Worm (Caenorhabditis elegans) whole organism, young adult: ENCODE results near the gene gtap-2.

Source experiments
- B0261.1 ChIP-seq: sonication (generic microtip); optimal IDR thresholded peaks from 2 replicates; lab custom pipeline; 2016; ENCODE audit warnings: mild to moderate bottlenecking, missing genetic modification characterization, moderate library complexity, missing compliant biosample characterization
- B0336.3 ChIP-seq: fragments of 200-800 bp; sonication (Bioruptor generic); IDR thresholded peaks from 2 replicates; pipeline ENCODE4 v1.3.6; 2022; ENCODE audit warnings: missing genetic modification characterization, missing compliant biosample characterization
- D2030.7 ChIP-seq: fragments of 200-800 bp; sonication (Bioruptor generic); IDR thresholded peaks from 2 replicates; pipeline ENCODE4 v1.3.6; 2022; ENCODE audit warnings: missing genetic modification reagents, missing genetic modification characterization, missing compliant biosample characterization
- F57A8.1 ChIP-seq: fragments of 200-800 bp; sonication (Bioruptor generic); optimal IDR thresholded peaks from 2 replicates; lab custom pipeline; 2018; ENCODE audit warnings: mild to moderate bottlenecking, missing genetic modification characterization, moderate library complexity, missing compliant biosample characterization
- F57C9.4 ChIP-seq: sonication (generic microtip); optimal IDR thresholded peaks from 2 replicates; lab custom pipeline; 2017; ENCODE audit warnings: mild to moderate bottlenecking, missing genetic modification characterization, missing compliant biosample characterization
- Y56A3A.18 ChIP-seq: fragments of 200-800 bp; sonication (Bioruptor generic); IDR thresholded peaks from 2 replicates; pipeline ENCODE4 v1.3.6; 2022; ENCODE audit warnings: missing genetic modification reagents, missing genetic modification characterization, missing compliant biosample characterization
- Y79H2A.3 ChIP-seq: fragments of 200-800 bp; sonication (Bioruptor generic); conservative IDR thresholded peaks from 2 replicates; pipeline ENCODE4 v1.3.6; 2022; ENCODE audit warnings: missing genetic modification reagents, missing genetic modification characterization, missing compliant biosample characterization
- ZK185.1 ChIP-seq: sonication (generic microtip); optimal IDR thresholded peaks from 2 replicates; lab custom pipeline; 2016; ENCODE audit warnings: mild to moderate bottlenecking, missing genetic modification characterization, missing compliant biosample characterization; ENCODE audit not compliant: poor library complexity, severe bottlenecking
- aptf-2 ChIP-seq: fragments of 200-800 bp; sonication (Bioruptor generic); conservative IDR thresholded peaks from 2 replicates; pipeline ENCODE4 v1.3.6; 2022; ENCODE audit warnings: missing genetic modification reagents, missing genetic modification characterization, missing compliant biosample characterization
- aptf-3 ChIP-seq: fragments of 200-800 bp; sonication (Bioruptor generic); IDR thresholded peaks from 2 replicates; pipeline ENCODE4 v1.3.6; 2022; ENCODE audit warnings: missing genetic modification characterization, missing compliant biosample characterization
- ccch-3 ChIP-seq: fragments of 200-800 bp; sonication (Bioruptor generic); optimal IDR thresholded peaks from 2 replicates; lab custom pipeline; 2018; ENCODE audit warnings: mild to moderate bottlenecking, missing genetic modification characterization, missing compliant biosample characterization
- cebp-2 ChIP-seq: fragments of 200-800 bp; sonication (Bioruptor generic); IDR thresholded peaks from 2 replicates; pipeline ENCODE4 v1.3.6; 2022; ENCODE audit warnings: missing genetic modification characterization, missing compliant biosample characterization
- ceh-100 ChIP-seq: fragments of 200-800 bp; sonication (Bioruptor generic); IDR thresholded peaks from 2 replicates; pipeline ENCODE4 v1.3.6; 2022; ENCODE audit warnings: missing genetic modification reagents, missing genetic modification characterization, missing compliant biosample characterization
- ceh-91 ChIP-seq: fragments of 200-800 bp; sonication (Bioruptor generic); IDR thresholded peaks from 2 replicates; pipeline ENCODE4 v1.3.6; 2022; ENCODE audit warnings: missing genetic modification reagents, missing genetic modification characterization, missing compliant biosample characterization
- chd-7 ChIP-seq: sonication (generic microtip); optimal IDR thresholded peaks from 2 replicates; lab custom pipeline; 2016; ENCODE audit warnings: mild to moderate bottlenecking, missing genetic modification characterization, moderate library complexity, missing compliant biosample characterization
- die-1 ChIP-seq: sonication (generic microtip); optimal IDR thresholded peaks from 2 replicates; lab custom pipeline; 2016; ENCODE audit warnings: missing genotype, mild to moderate bottlenecking, missing genetic modification characterization, missing compliant biosample characterization
- dpl-1 ChIP-seq: fragments of 150-350 bp; optimal IDR thresholded peaks from 2 replicates; lab custom pipeline; 2014; ENCODE audit warnings: missing biosample characterization, missing genetic modification reagents, missing genetic modification characterization
- egrh-3 ChIP-seq: fragments of 200-800 bp; sonication (Bioruptor generic); IDR thresholded peaks from 2 replicates; pipeline ENCODE4 v1.3.6; 2022; ENCODE audit warnings: missing genetic modification reagents, missing genetic modification characterization, missing compliant biosample characterization
- hmg-20 ChIP-seq: fragments of 200-800 bp; sonication (Bioruptor generic); IDR thresholded peaks from 2 replicates; pipeline ENCODE4 v1.3.6; 2022; ENCODE audit warnings: missing genetic modification reagents, missing genetic modification characterization, missing compliant biosample characterization
- hrde-1 ChIP-seq: sonication (generic microtip); optimal IDR thresholded peaks from 2 replicates; lab custom pipeline; 2016; ENCODE audit warnings: missing genetic modification characterization, mild to moderate bottlenecking, missing compliant biosample characterization, moderate library complexity, missing genotype, missing genetic modification reagents, borderline replicate concordance
- lag-1 ChIP-seq: fragments of 200-800 bp; sonication (Bioruptor generic); IDR thresholded peaks from 2 replicates; pipeline ENCODE4 v1.3.6; 2022; ENCODE audit warnings: missing genetic modification reagents, missing genetic modification characterization, missing compliant biosample characterization
- let-607 ChIP-seq, 2 experiments: fragments of 200-800 bp in 1 of 2; sonication (Bioruptor generic) in 1 of 2; sonication (generic microtip) in 1 of 2; optimal IDR thresholded peaks; 2 replicates each; lab custom pipeline; 2016 to 2018; ENCODE audit warnings: mild to moderate bottlenecking in 2 of 2, missing compliant biosample characterization in 2 of 2, missing genetic modification characterization in 2 of 2, moderate library complexity in 2 of 2, missing genotype in 1 of 2
- lin-35 ChIP-seq, 3 experiments: fragments of 150-350 bp in 2 of 3; sonication (generic microtip) in 1 of 3; optimal IDR thresholded peaks; 2 replicates each; lab custom pipeline; 2014 to 2018; ENCODE audit warnings: missing biosample characterization in 3 of 3, missing genetic modification characterization in 3 of 3, missing genetic modification reagents in 3 of 3
- mel-28 ChIP-seq: sonication (generic microtip); optimal IDR thresholded peaks from 2 replicates; lab custom pipeline; 2016; ENCODE audit warnings: borderline replicate concordance, mild to moderate bottlenecking, missing genetic modification characterization, missing compliant biosample characterization
- mes-4 ChIP-seq: sonication (generic microtip); optimal IDR thresholded peaks from 2 replicates; lab custom pipeline; 2016; ENCODE audit warnings: missing genotype, missing genetic modification characterization, missing compliant biosample characterization
- nfya-1 ChIP-seq: sonication (generic microtip); optimal IDR thresholded peaks from 2 replicates; lab custom pipeline; 2017; ENCODE audit warnings: antibody characterized with exemption, missing compliant biosample characterization, missing genetic modification characterization, borderline replicate concordance; ENCODE audit not compliant: insufficient read depth
- nfyb-1 ChIP-seq: fragments of 200-800 bp; sonication (Bioruptor generic); IDR thresholded peaks from 2 replicates; pipeline ENCODE4 v1.3.6; 2022; ENCODE audit warnings: missing genetic modification reagents, missing genetic modification characterization, missing compliant biosample characterization
- pbrm-1 ChIP-seq: fragments of 200-800 bp; sonication (Bioruptor generic); IDR thresholded peaks from 2 replicates; pipeline ENCODE4 v1.3.6; 2022; ENCODE audit warnings: missing genetic modification reagents, missing genetic modification characterization, missing compliant biosample characterization
- rec-8 ChIP-seq, 2 experiments: sonication (generic microtip); optimal IDR thresholded peaks; 2 replicates each; lab custom pipeline; 2016; ENCODE audit warnings: mild to moderate bottlenecking in 2 of 2, missing genetic modification characterization in 2 of 2, missing genetic modification reagents in 2 of 2, missing genotype in 2 of 2, missing biosample characterization in 1 of 2, missing compliant biosample characterization in 1 of 2, moderate library complexity in 1 of 2
- rpc-1 ChIP-seq, 2 experiments: fragments of 150-350 bp in 1 of 2; sonication (generic microtip) in 1 of 2; optimal IDR thresholded peaks; 2 replicates each; lab custom pipeline; 2014 to 2018; ENCODE audit warnings: missing biosample characterization in 1 of 2, missing genetic modification characterization in 1 of 2, missing genetic modification reagents in 1 of 2, missing genotype in 1 of 2
- snpc-3.4 ChIP-seq: sonication (generic microtip); optimal IDR thresholded peaks from 2 replicates; lab custom pipeline; 2017; ENCODE audit warnings: missing genetic modification characterization, mild to moderate bottlenecking, missing compliant biosample characterization, antibody characterized with exemption, moderate library complexity, missing genotype, missing genetic modification reagents
- snpc-4 ChIP-seq, 5 experiments: fragments of 150-350 bp in 1 of 5; sonication (generic microtip) in 4 of 5; optimal IDR thresholded peaks; 2 replicates each; lab custom pipeline; 2014 to 2018; ENCODE audit warnings: missing genetic modification characterization in 5 of 5, missing biosample characterization in 3 of 5, antibody characterized with exemption in 2 of 5, mild to moderate bottlenecking in 2 of 5, missing compliant biosample characterization in 2 of 5, missing genotype in 2 of 5, moderate library complexity in 2 of 5, missing genetic modification reagents in 1 of 5
- somi-1 ChIP-seq: fragments of 200-800 bp; sonication (Bioruptor generic); optimal IDR thresholded peaks from 2 replicates; lab custom pipeline; 2018; ENCODE audit warnings: mild to moderate bottlenecking, missing genetic modification characterization, missing compliant biosample characterization
- ztf-18 ChIP-seq: sonication (generic microtip); optimal IDR thresholded peaks from 2 replicates; lab custom pipeline; 2016; ENCODE audit warnings: missing genotype, mild to moderate bottlenecking, missing genetic modification characterization, missing compliant biosample characterization
- ztf-25 ChIP-seq: fragments of 200-800 bp; sonication (Bioruptor generic); IDR thresholded peaks from 2 replicates; pipeline ENCODE4 v1.3.6; 2022; ENCODE audit warnings: missing genetic modification reagents, missing genetic modification characterization, missing compliant biosample characterization
- ztf-3 ChIP-seq: fragments of 200-800 bp; sonication (Bioruptor generic); optimal IDR thresholded peaks from 2 replicates; lab custom pipeline; 2018; ENCODE audit warnings: mild to moderate bottlenecking, missing genetic modification characterization, missing compliant biosample characterization

Gene gtap-2

ce11 chrIII:9834888-9835287, 26.5 kb downstream of the gtap-2 start, which contains the start of gene K11H3.8:
Gene K11H3.8 (plus strand): TSS chrIII:9835188.
- TF ChIP-seq pbrm-1 (GFP tag; lab: Robert Waterston, UW): no peak
- TF ChIP-seq ztf-18: no peak
- TF ChIP-seq die-1 (tag; lab: Kevin White, UChicago): no peak
- no peak for TF ChIP-seq snpc-4 (GFP tag; optimal IDR thresholded peaks at IDR 0.05; lab: Kevin White, UChicago)
- TF ChIP-seq snpc-4 (tag; optimal IDR thresholded peaks at IDR 0.05; lab: Kevin White, UChicago): no peak
- TF ChIP-seq dpl-1 (GFP tag; lab: Kevin White, UChicago): no peak
- TF ChIP-seq F57C9.4 (tag; lab: Kevin White, UChicago): no peak
- TF ChIP-seq B0336.3: no peak
- TF ChIP-seq Y56A3A.18 (GFP tag; lab: Robert Waterston, UW): no peak
- TF ChIP-seq mel-28 (tag; lab: Kevin White, UChicago): no peak
- no peak for TF ChIP-seq hmg-20 (GFP tag; lab: Robert Waterston, UW)
- no peak for TF ChIP-seq aptf-3
- TF ChIP-seq Y79H2A.3 (GFP tag; lab: Robert Waterston, UW): no peak
- TF ChIP-seq B0261.1 (tag; lab: Kevin White, UChicago): no peak
- no peak for TF ChIP-seq nfya-1
- no peak for TF ChIP-seq lin-35 (GFP tag; optimal IDR thresholded peaks at IDR 0.05; lab: Kevin White, UChicago)
- no peak for TF ChIP-seq somi-1 (GFP tag; lab: Kevin White, UChicago)
- TF ChIP-seq ZK185.1 (tag; lab: Kevin White, UChicago): no peak
- TF ChIP-seq nfyb-1 (GFP tag; lab: Robert Waterston, UW): no peak
- TF ChIP-seq chd-7 (tag; lab: Kevin White, UChicago): no peak
- no peak for TF ChIP-seq ceh-100 (GFP tag; lab: Robert Waterston, UW)

ce11 chrIII:9843715-9844114, 35.4 kb downstream of the gtap-2 start, which contains the start of gene K11H3.5:
Gene K11H3.5 (plus strand): TSS chrIII:9843768.
- TF ChIP-seq mes-4 (no peak), let-607 (tag; optimal IDR thresholded peaks at IDR 0.05; lab: Kevin White, UChicago) (no peak), rec-8 (tag; optimal IDR thresholded peaks at IDR 0.05; lab: Kevin White, UChicago) (no peak), pbrm-1 (GFP tag; lab: Robert Waterston, UW) (no peak), ccch-3 (no peak), rpc-1 (optimal IDR thresholded peaks at IDR 0.05; lab: Kevin White, UChicago) (no peak), rpc-1 (tag; optimal IDR thresholded peaks at IDR 0.05; lab: Kevin White, UChicago) (no peak), F57A8.1 (GFP tag; lab: Kevin White, UChicago) (no peak), aptf-2 (GFP tag; lab: Robert Waterston, UW) (no peak), snpc-3.4 (tag; lab: Kevin White, UChicago) (no peak), hrde-1 (tag; lab: Kevin White, UChicago) (no peak), snpc-4 (GFP tag; optimal IDR thresholded peaks at IDR 0.05; lab: Kevin White, UChicago) (no peak), snpc-4 (tag; optimal IDR thresholded peaks at IDR 0.05; lab: Kevin White, UChicago) (no peak), egrh-3 (GFP tag; lab: Robert Waterston, UW) (no peak), cebp-2 (GFP tag; lab: Robert Waterston, UW) (no peak), D2030.7 (GFP tag; lab: Robert Waterston, UW) (no peak), ceh-91 (GFP tag; lab: Robert Waterston, UW) (no peak), ztf-25 (GFP tag; lab: Robert Waterston, UW) (no peak), ztf-3 (GFP tag; lab: Kevin White, UChicago) (no peak), lag-1 (no peak)
